Worm (Caenorhabditis elegans) whole organism, young adult: ENCODE measurements around the gene gst-27.
"Not testable (repeated sequence)": the region's sequence is repeated elsewhere in the genome, so short reads cannot be mapped to it uniquely, and the experiment has no call there.

Source experiments
- B0019.2 ChIP-seq: fragments of 200-800 bp; sonication (Bioruptor generic); conservative IDR thresholded peaks from 2 replicates; pipeline ENCODE4 v1.3.6; 2022; ENCODE audit warnings: missing genetic modification reagents, missing genetic modification characterization, missing compliant biosample characterization
- D2030.7 ChIP-seq: fragments of 200-800 bp; sonication (Bioruptor generic); IDR thresholded peaks from 2 replicates; pipeline ENCODE4 v1.3.6; 2022; ENCODE audit warnings: missing genetic modification reagents, missing genetic modification characterization, missing compliant biosample characterization
- F49E8.2 ChIP-seq: sonication (generic microtip); optimal IDR thresholded peaks from 3 replicates; lab custom pipeline; 2017; ENCODE audit warnings: missing genetic modification characterization, mild to moderate bottlenecking, missing compliant biosample characterization, antibody characterized with exemption, moderate library complexity; ENCODE audit not compliant: insufficient read depth
- K11D2.4 ChIP-seq: fragments of 200-800 bp; sonication (Bioruptor generic); IDR thresholded peaks from 2 replicates; pipeline ENCODE4 v1.3.6; 2022; ENCODE audit warnings: missing genetic modification reagents, missing genetic modification characterization, missing compliant biosample characterization
- T26A5.8 ChIP-seq: sonication (generic microtip); optimal IDR thresholded peaks from 2 replicates; lab custom pipeline; 2016; ENCODE audit warnings: missing genetic modification characterization, missing compliant biosample characterization
- Y53F4B.3 ChIP-seq: fragments of 200-800 bp; sonication (Bioruptor generic); IDR thresholded peaks from 2 replicates; pipeline ENCODE4 v1.3.6; 2022; ENCODE audit warnings: missing genetic modification reagents, missing genetic modification characterization, missing compliant biosample characterization
- athp-1 ChIP-seq: sonication (generic microtip); optimal IDR thresholded peaks from 2 replicates; lab custom pipeline; 2017; ENCODE audit warnings: mild to moderate bottlenecking, missing genetic modification characterization, missing compliant biosample characterization
- attf-5 ChIP-seq: fragments of 200-800 bp; sonication (Bioruptor generic); optimal IDR thresholded peaks from 2 replicates; lab custom pipeline; 2018; ENCODE audit warnings: mild to moderate bottlenecking, missing genetic modification characterization, missing compliant biosample characterization
- ccch-3 ChIP-seq: fragments of 200-800 bp; sonication (Bioruptor generic); optimal IDR thresholded peaks from 2 replicates; lab custom pipeline; 2018; ENCODE audit warnings: mild to moderate bottlenecking, missing genetic modification characterization, missing compliant biosample characterization
- cebp-1 ChIP-seq, 2 experiments: fragments of 200-800 bp in 1 of 2; sonication (Bioruptor generic) in 1 of 2; sonication (generic microtip) in 1 of 2; IDR thresholded peaks in 1 of 2; optimal IDR thresholded peaks in 1 of 2; 2 replicates each; pipeline versions ENCODE4 v1.3.6 to Lab custom; 2017 to 2022; ENCODE audit warnings: missing compliant biosample characterization in 2 of 2, missing genetic modification characterization in 2 of 2, mild to moderate bottlenecking in 1 of 2, missing genetic modification reagents in 1 of 2, moderate library complexity in 1 of 2
- cebp-2 ChIP-seq: fragments of 200-800 bp; sonication (Bioruptor generic); IDR thresholded peaks from 2 replicates; pipeline ENCODE4 v1.3.6; 2022; ENCODE audit warnings: missing genetic modification characterization, missing compliant biosample characterization
- ceh-100 ChIP-seq: fragments of 200-800 bp; sonication (Bioruptor generic); IDR thresholded peaks from 2 replicates; pipeline ENCODE4 v1.3.6; 2022; ENCODE audit warnings: missing genetic modification reagents, missing genetic modification characterization, missing compliant biosample characterization
- ceh-79 ChIP-seq: sonication (generic microtip); optimal IDR thresholded peaks from 2 replicates; lab custom pipeline; 2017; ENCODE audit warnings: mild to moderate bottlenecking, missing genetic modification characterization, missing compliant biosample characterization
- efl-1 ChIP-seq: fragments of 150-350 bp; optimal IDR thresholded peaks from 2 replicates; lab custom pipeline; 2014; ENCODE audit warnings: missing biosample characterization, missing genetic modification reagents, missing genetic modification characterization
- fkh-3 ChIP-seq: sonication (generic microtip); optimal IDR thresholded peaks from 2 replicates; lab custom pipeline; 2016; ENCODE audit warnings: mild to moderate bottlenecking, missing genetic modification characterization, missing compliant biosample characterization
- hmg-1.2 ChIP-seq: fragments of 200-800 bp; sonication (Bioruptor generic); IDR thresholded peaks from 2 replicates; pipeline ENCODE4 v1.3.6; 2022; ENCODE audit warnings: missing genetic modification reagents, missing genetic modification characterization, missing compliant biosample characterization
- nfyb-1 ChIP-seq: fragments of 200-800 bp; sonication (Bioruptor generic); IDR thresholded peaks from 2 replicates; pipeline ENCODE4 v1.3.6; 2022; ENCODE audit warnings: missing genetic modification reagents, missing genetic modification characterization, missing compliant biosample characterization
- nhr-80 ChIP-seq: sonication (generic microtip); optimal IDR thresholded peaks from 2 replicates; lab custom pipeline; 2016; ENCODE audit warnings: missing genetic modification characterization, missing compliant biosample characterization
- snpc-1.3 ChIP-seq: sonication (generic microtip); optimal IDR thresholded peaks from 2 replicates; lab custom pipeline; 2017; ENCODE audit warnings: missing genetic modification characterization, mild to moderate bottlenecking, missing compliant biosample characterization, antibody characterized with exemption, moderate library complexity, missing genotype, missing genetic modification reagents; ENCODE audit not compliant: insufficient read depth
- tbp1 ChIP-seq: fragments of 200-800 bp; sonication (Bioruptor generic); optimal IDR thresholded peaks from 2 replicates; lab custom pipeline; 2018; ENCODE audit warnings: mild to moderate bottlenecking, missing genetic modification characterization, missing compliant biosample characterization
- ztf-18 ChIP-seq: sonication (generic microtip); optimal IDR thresholded peaks from 2 replicates; lab custom pipeline; 2016; ENCODE audit warnings: missing genotype, mild to moderate bottlenecking, missing genetic modification characterization, missing compliant biosample characterization
- ztf-28 ChIP-seq: fragments of 200-800 bp; sonication (Bioruptor generic); IDR thresholded peaks from 2 replicates; pipeline ENCODE4 v1.3.6; 2022; ENCODE audit warnings: missing genetic modification reagents, missing genetic modification characterization, missing compliant biosample characterization
- ztf-3 ChIP-seq: fragments of 200-800 bp; sonication (Bioruptor generic); optimal IDR thresholded peaks from 2 replicates; lab custom pipeline; 2018; ENCODE audit warnings: mild to moderate bottlenecking, missing genetic modification characterization, missing compliant biosample characterization

Gene gst-27

DNA sequence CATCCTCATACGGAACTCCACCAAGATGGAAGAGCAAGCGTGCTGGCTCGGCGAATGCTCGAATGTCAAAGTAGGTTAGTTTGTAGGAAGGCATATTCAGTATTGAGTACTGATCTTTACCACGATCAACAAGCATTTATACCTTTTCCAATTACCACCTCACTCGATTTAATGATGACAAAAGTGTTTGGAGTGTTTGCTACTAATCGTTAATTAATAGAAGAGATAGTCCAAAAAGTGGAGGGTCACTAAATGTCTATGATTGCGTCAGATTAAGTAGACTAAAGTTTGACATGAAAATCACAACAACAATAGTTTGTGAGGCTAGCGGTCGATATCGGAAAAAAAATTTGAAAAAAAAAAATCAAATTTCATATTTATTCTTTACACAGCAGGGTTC, 17.6 kb upstream of the gst-27 start, which contains the start of gene gst-34:
gst-34 (minus strand) TSS at position 101 of the 400 bp plus-strand sequence.
- no peak for TF ChIP-seq F49E8.2 (tag; lab: Kevin White, UChicago)
- TF ChIP-seq ztf-28 (GFP tag; lab: Robert Waterston, UW): no peak
- TF ChIP-seq, all 124 proteins: peak for 0

- TF ChIP-seq D2030.7 (GFP tag; lab: Robert Waterston, UW) (0 out of 2 replicates have a peak, but pooled peaks have one; percentile 23), ztf-18 (no peak), ceh-100 (GFP tag; lab: Robert Waterston, UW) (no peak), fkh-3 (tag; lab: Kevin White, UChicago) (no peak), efl-1 (GFP tag; lab: Kevin White, UChicago) (no peak)
These were observed 13.0 kb upstream of the gst-27 start, which contains the start of gene gst-32 for ce11 chrII:15178494-15178893. Gene gst-32, minus strand, starts transcription at chrII:15178594.

- TF ChIP-seq ccch-3 (no peak), ztf-3 (GFP tag; lab: Kevin White, UChicago) (no peak), fkh-3 (tag; lab: Kevin White, UChicago) (no peak), snpc-1.3 (no peak), athp-1 (no peak), B0019.2 (GFP tag; lab: Robert Waterston, UW) (no peak), cebp-2 (GFP tag; lab: Robert Waterston, UW) (no peak), nfyb-1 (GFP tag; lab: Robert Waterston, UW) (no peak)
These were observed 10.1 kb upstream of the gst-27 start, which contains the start of gene Y53F4B.36 for ce11 chrII:15175643-15176042. Gene Y53F4B.36, plus strand, starts transcription at chrII:15175943.

ce11 chrII:15174915-15175548, 9.5 kb upstream of the gst-27 start, which contains the start of gene gst-31:
Gene gst-31, minus strand, starts transcription at chrII:15174965.
- TF ChIP-seq attf-5 (GFP tag; lab: Kevin White, UChicago): no peak

DNA sequence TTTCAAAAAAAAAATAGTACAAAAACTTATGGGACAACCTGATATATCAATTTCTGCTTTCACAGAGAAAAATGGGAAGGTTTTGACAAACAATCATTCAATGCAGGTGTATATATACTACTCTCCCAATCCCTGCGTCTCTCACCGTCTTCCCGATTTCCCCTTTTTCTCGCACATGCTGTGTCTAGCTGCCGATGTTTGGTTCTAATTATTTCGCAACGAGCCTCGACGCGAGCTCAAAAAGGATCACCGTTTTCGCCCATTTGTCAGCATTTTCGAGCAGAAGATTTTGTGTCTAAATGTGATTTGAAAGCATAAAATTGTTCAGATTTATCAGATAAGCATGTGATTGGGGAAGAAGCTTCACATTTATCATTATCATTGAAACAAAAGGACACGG, 7.6 kb upstream of the gst-27 start:
- TF ChIP-seq tbp1: peak; percentile 2
- no peak for TF ChIP-seq B0019.2 (GFP tag; lab: Robert Waterston, UW)
- TF ChIP-seq Y53F4B.3 (GFP tag; lab: Robert Waterston, UW): no peak
- TF ChIP-seq hmg-1.2: peak; percentile 47; the same call in 1 of the 2 replicates
- peak; percentile 90 for TF ChIP-seq cebp-1 (GFP tag; IDR thresholded peaks at IDR 0.05; lab: Robert Waterston, UW)
- peak; percentile 97 for TF ChIP-seq cebp-1 (tag; optimal IDR thresholded peaks at IDR 0.05; lab: Kevin White, UChicago)

ce11 chrII:15171816-15172215, 6.3 kb upstream of the gst-27 start, which contains the start of gene gst-39:
Gene gst-39, minus strand, starts transcription at chrII:15171916.
- TF ChIP-seq athp-1; K11D2.4 (GFP tag; lab: Robert Waterston, UW); T26A5.8 (tag; lab: Kevin White, UChicago): not testable (repeated sequence)

DNA sequence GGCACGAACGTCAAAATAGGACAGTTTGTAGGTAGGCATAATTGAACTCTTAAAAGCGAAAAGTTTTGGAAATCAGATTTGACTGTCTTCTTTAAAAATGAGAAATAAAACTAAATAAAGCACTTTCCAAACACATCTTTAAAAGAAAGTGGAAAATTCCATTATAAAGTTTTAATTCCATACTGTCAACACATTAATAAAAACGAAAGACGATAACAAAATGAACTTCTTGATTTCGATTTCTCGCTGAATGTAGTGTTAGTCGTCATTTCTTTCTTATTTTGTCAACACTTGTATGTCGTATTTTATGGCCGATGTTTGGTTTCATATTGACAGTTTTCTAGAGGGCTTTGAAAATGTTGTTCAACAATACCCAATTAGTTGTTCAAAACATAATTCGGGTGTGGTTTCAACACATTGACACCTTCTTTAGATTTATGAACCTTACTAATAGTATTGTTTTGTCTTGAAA, 4.3 kb upstream of the gst-27 start, which contains the start of gene gst-29:
gst-29 (minus strand) TSS at position 51 of the 472 bp plus-strand sequence.
- TF ChIP-seq nhr-80 (tag; lab: Kevin White, UChicago): peak; percentile 25
- TF ChIP-seq ceh-79 (tag; lab: Kevin White, UChicago): no peak

DNA sequence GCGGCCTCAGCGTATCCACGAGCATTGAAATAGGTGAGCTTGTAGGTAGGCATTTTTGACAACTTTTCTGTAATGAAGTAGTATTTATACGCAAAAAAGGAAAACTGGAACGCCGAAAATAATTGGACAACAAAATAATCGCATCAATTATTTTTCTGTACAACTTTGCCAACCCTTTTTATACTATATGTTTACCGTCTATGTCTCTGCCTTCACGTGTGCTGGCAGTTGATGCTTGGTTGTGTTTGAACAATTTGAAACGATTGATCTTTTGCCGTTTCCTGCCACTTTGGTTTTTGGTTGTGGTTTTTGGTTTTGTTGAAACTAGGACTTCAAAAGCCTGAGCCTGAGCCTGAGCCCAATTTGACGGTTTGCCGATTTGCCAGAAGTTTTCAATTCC, 1.8 kb upstream of the gst-27 start, which contains the start of gene gst-28:
gst-28 (minus strand) TSS at position 238 of the 400 bp plus-strand sequence.
- no peak for TF ChIP-seq cebp-1 (GFP tag; IDR thresholded peaks at IDR 0.05; lab: Robert Waterston, UW)
- TF ChIP-seq cebp-1 (tag; optimal IDR thresholded peaks at IDR 0.05; lab: Kevin White, UChicago): no peak
- no peak for TF ChIP-seq T26A5.8 (tag; lab: Kevin White, UChicago)
- TF ChIP-seq nhr-80 (tag; lab: Kevin White, UChicago): peak; percentile 17
